Worm (Caenorhabditis elegans) whole organism, L2 larva: Measurements from ENCODE around the gene kle-2.

Experiments used
- C34F6.9 ChIP-seq: fragments of 150-350 bp; optimal IDR thresholded peaks from 2 replicates; lab custom pipeline; 2014; ENCODE audit warnings: missing biosample characterization, missing genetic modification characterization
- F13H6.1 ChIP-seq: sonication (generic microtip); optimal IDR thresholded peaks from 2 replicates; lab custom pipeline; 2016; ENCODE audit warnings: missing genetic modification characterization, missing compliant biosample characterization
- alr-1 ChIP-seq: fragments of 150-350 bp; optimal IDR thresholded peaks from 2 replicates; lab custom pipeline; 2014; ENCODE audit warnings: missing biosample characterization, missing genetic modification characterization
- ama-1 ChIP-seq: fragments of 150-350 bp; optimal IDR thresholded peaks from 2 replicates; lab custom pipeline; 2018; ENCODE audit warnings: inconsistent platforms
- ceh-82 ChIP-seq: fragments of 150-350 bp; optimal IDR thresholded peaks from 2 replicates; lab custom pipeline; 2014; ENCODE audit warnings: missing biosample characterization, missing genetic modification characterization
- crh-2 ChIP-seq: sonication (generic microtip); optimal IDR thresholded peaks from 2 replicates; lab custom pipeline; 2017; ENCODE audit warnings: missing biosample characterization, missing genetic modification characterization
- dmd-4 ChIP-seq: sonication (generic microtip); optimal IDR thresholded peaks from 2 replicates; lab custom pipeline; 2017; ENCODE audit warnings: missing biosample characterization, missing genetic modification characterization
- egl-27 ChIP-seq: sonication (generic microtip); optimal IDR thresholded peaks from 3 replicates; lab custom pipeline; 2017; ENCODE audit warnings: missing biosample characterization, missing genetic modification reagents, missing genetic modification characterization
- elt-3 ChIP-seq: sonication (generic microtip); optimal IDR thresholded peaks from 2 replicates; lab custom pipeline; 2017; ENCODE audit warnings: missing biosample characterization, missing genetic modification characterization
- fos-1 ChIP-seq: fragments of 150-350 bp; optimal IDR thresholded peaks from 2 replicates; lab custom pipeline; 2014; ENCODE audit warnings: missing biosample characterization, missing genetic modification characterization
- gmeb-1 ChIP-seq: fragments of 150-350 bp; optimal IDR thresholded peaks from 2 replicates; lab custom pipeline; 2014; ENCODE audit warnings: missing biosample characterization, missing genetic modification characterization
- lin-11 ChIP-seq: fragments of 150-350 bp; sonication (generic microtip); optimal IDR thresholded peaks from 2 replicates; lab custom pipeline; 2014; ENCODE audit warnings: missing biosample characterization, missing genetic modification characterization, inconsistent platforms, mixed read lengths
- lsy-2 ChIP-seq, 2 experiments: fragments of 150-350 bp in 1 of 2; sonication (generic microtip) in 1 of 2; optimal IDR thresholded peaks; 2 replicates each; lab custom pipeline; 2014 to 2017; ENCODE audit warnings: missing biosample characterization in 2 of 2, missing genetic modification characterization in 2 of 2
- mab-5 ChIP-seq: fragments of 150-350 bp; optimal IDR thresholded peaks from 2 replicates; lab custom pipeline; 2014; ENCODE audit warnings: missing biosample characterization, missing genetic modification characterization
- mdl-1 ChIP-seq, 2 experiments: fragments of 150-350 bp in 1 of 2; sonication (generic microtip) in 1 of 2; optimal IDR thresholded peaks; 2 replicates each; lab custom pipeline; 2017; ENCODE audit warnings: missing biosample characterization in 2 of 2, missing genetic modification characterization in 2 of 2
- nhr-10 ChIP-seq: sonication (generic microtip); optimal IDR thresholded peaks from 2 replicates; lab custom pipeline; 2017; ENCODE audit warnings: missing biosample characterization, missing genetic modification characterization
- nhr-11 ChIP-seq: fragments of 150-350 bp; optimal IDR thresholded peaks from 2 replicates; lab custom pipeline; 2014; ENCODE audit warnings: missing biosample characterization, missing genetic modification characterization
- nhr-12 ChIP-seq: fragments of 150-350 bp; optimal IDR thresholded peaks from 2 replicates; lab custom pipeline; 2014; ENCODE audit warnings: missing biosample characterization, missing genetic modification characterization
- nhr-129 ChIP-seq: fragments of 150-350 bp; optimal IDR thresholded peaks from 2 replicates; lab custom pipeline; 2014; ENCODE audit warnings: missing biosample characterization, missing genetic modification characterization
- nhr-21 ChIP-seq: fragments of 150-350 bp; optimal IDR thresholded peaks from 2 replicates; lab custom pipeline; 2014; ENCODE audit warnings: missing biosample characterization, missing genetic modification characterization
- nhr-237 ChIP-seq: fragments of 150-350 bp; optimal IDR thresholded peaks from 2 replicates; lab custom pipeline; 2014; ENCODE audit warnings: missing biosample characterization, missing genetic modification characterization
- nhr-25 ChIP-seq: fragments of 150-350 bp; sonication (generic microtip); optimal IDR thresholded peaks from 3 replicates; lab custom pipeline; 2014; ENCODE audit warnings: missing biosample characterization, missing genetic modification characterization
- sem-4 ChIP-seq: fragments of 150-350 bp; optimal IDR thresholded peaks from 2 replicates; lab custom pipeline; 2014; ENCODE audit warnings: missing biosample characterization, missing genetic modification reagents, missing genetic modification characterization
- sma-9 ChIP-seq, 2 experiments: fragments of 150-350 bp in 1 of 2; sonication (generic microtip) in 1 of 2; optimal IDR thresholded peaks; 2 replicates each; lab custom pipeline; 2014 to 2016; ENCODE audit warnings: missing genetic modification characterization in 2 of 2, mild to moderate bottlenecking in 1 of 2, missing biosample characterization in 1 of 2, missing compliant biosample characterization in 1 of 2, missing genetic modification reagents in 1 of 2, moderate library complexity in 1 of 2
- unc-55 ChIP-seq: fragments of 150-350 bp; sonication (generic microtip); optimal IDR thresholded peaks from 3 replicates; lab custom pipeline; 2014; ENCODE audit warnings: missing biosample characterization, missing genetic modification reagents, missing genetic modification characterization
- unc-62 ChIP-seq: fragments of 150-350 bp; optimal IDR thresholded peaks from 2 replicates; lab custom pipeline; 2014; ENCODE audit warnings: missing biosample characterization, missing genetic modification reagents, missing genetic modification characterization
- ztf-1 ChIP-seq: fragments of 200-800 bp; sonication (Bioruptor generic); conservative IDR thresholded peaks from 2 replicates; pipeline ENCODE4 v1.3.6; 2022; ENCODE audit warnings: missing genetic modification characterization, missing compliant biosample characterization

kle-2 gene

DNA sequence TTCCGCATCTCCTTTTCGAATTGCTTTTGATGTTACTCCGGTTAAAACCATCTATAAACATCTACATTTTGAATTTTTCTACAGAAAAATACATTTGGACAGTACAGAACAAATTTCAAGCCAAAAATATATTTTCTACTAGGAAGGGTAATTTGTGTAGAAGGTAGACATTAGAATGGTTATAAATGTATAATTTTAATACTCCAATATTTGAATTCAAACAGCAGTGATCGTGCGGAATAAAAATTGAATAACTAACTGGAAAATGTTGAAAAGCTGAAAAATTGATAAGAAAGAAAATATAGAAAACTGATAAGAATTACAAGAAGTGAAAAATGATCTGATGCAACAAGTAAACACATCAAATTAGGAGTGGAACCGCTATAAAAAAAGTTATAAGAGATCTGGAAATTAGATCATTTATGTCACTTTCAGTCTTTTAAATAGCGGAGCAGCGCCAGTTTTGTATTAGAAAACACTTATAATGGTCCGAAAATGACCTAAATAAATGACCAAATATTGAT lies 5.5 kb downstream of the kle-2 start, which contains the start of gene gsto-1:
gsto-1 (minus strand) TSS at position 51 of the 524 bp plus-strand sequence.
- TF ChIP-seq crh-2 (tag; lab: Kevin White, UChicago) (peak; percentile 8), fos-1 (tag; lab: Kevin White, UChicago) (peak; percentile 26), nhr-129 (tag; lab: Kevin White, UChicago) (peak; percentile 31), ceh-82 (tag; lab: Kevin White, UChicago) (no peak), gmeb-1 (tag; lab: Kevin White, UChicago) (peak; percentile 6)

DNA sequence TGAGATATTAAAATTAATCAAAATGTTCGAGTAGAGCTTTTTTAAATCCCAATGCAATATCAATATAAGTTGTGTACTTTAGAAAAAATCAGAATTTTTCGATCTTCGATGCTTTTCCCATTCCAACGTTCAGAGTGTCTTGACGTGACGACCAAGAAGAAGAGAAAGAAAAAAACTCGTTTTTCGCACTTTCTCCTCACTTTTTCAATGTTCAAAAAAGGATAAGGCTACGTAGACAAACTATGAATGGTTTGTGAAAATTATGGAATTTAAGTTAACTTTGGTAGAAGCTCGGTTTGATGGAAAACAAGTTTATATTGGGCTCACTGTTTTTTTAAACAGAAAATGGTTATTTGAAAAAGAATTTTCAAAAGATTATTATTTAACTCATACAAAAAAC lies 6.2 kb downstream of the kle-2 start:
- no peak for TF ChIP-seq nhr-21 (tag; lab: Kevin White, UChicago)
- TF ChIP-seq mab-5 (tag; lab: Kevin White, UChicago) = no peak
- no peak for TF ChIP-seq nhr-25 (tag; lab: Kevin White, UChicago)
- no peak for TF ChIP-seq nhr-10 (tag; lab: Kevin White, UChicago)
- no peak for TF ChIP-seq alr-1 (tag; lab: Kevin White, UChicago)
- TF ChIP-seq nhr-237 = no peak
- no peak for TF ChIP-seq sma-9 (GFP tag; optimal IDR thresholded peaks at IDR 0.05; lab: Kevin White, UChicago)
- no peak for TF ChIP-seq sma-9 (tag; optimal IDR thresholded peaks at IDR 0.05; lab: Kevin White, UChicago)
- TF ChIP-seq F13H6.1 (tag; lab: Kevin White, UChicago) = no peak
- TF ChIP-seq ceh-82 (tag; lab: Kevin White, UChicago) = no peak
- no peak for TF ChIP-seq ztf-1
- TF ChIP-seq fos-1 (tag; lab: Kevin White, UChicago) = no peak

DNA sequence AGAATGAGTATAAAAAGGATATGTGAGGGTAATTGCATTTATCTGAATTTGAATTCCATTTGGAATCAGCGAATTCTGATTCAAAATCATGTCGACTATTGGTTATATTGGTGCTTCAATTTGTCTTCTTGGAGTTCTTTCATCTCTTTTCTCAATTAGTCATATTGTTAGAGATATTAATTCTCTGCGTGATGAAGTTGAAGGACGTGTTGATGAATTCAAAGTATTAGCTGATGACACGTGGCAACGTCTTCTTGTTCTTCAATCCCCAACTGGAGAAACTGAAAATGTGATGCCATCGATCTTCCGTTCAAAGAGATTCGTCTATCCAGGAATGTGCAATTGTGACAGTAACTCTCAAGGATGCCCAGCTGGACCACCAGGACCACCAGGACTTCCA lies 7.3 kb downstream of the kle-2 start, which contains the start of gene col-90:
col-90 (plus strand) TSS at position 37 of the 400 bp plus-strand sequence.
- TF ChIP-seq ama-1 (lab: Kevin White, UChicago) (peak; percentile 59), unc-55 (no peak)

DNA sequence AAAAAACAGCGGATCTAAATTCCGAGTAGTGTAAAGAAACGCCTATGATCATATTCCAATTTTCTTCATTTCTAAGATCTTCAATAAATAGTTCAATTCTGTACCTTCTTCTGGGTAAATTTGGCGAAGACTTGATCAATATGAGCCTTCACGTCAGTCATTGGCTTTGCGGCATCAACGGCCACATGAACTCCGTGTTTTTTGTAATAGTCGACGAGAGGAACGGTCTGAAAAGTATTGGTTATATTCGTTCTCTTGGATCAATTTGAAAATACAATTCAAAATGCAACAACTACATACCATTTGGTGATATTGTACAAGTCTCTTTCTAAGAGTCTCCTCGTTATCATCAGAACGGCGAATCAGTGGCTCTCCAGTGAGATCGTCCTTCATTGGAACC lies 8.9 kb downstream of the kle-2 start:
- TF ChIP-seq nhr-25 (tag; lab: Kevin White, UChicago) (no peak), ama-1 (lab: Kevin White, UChicago) (peak; percentile 76), sem-4 (tag; lab: Kevin White, UChicago) (no peak)

DNA sequence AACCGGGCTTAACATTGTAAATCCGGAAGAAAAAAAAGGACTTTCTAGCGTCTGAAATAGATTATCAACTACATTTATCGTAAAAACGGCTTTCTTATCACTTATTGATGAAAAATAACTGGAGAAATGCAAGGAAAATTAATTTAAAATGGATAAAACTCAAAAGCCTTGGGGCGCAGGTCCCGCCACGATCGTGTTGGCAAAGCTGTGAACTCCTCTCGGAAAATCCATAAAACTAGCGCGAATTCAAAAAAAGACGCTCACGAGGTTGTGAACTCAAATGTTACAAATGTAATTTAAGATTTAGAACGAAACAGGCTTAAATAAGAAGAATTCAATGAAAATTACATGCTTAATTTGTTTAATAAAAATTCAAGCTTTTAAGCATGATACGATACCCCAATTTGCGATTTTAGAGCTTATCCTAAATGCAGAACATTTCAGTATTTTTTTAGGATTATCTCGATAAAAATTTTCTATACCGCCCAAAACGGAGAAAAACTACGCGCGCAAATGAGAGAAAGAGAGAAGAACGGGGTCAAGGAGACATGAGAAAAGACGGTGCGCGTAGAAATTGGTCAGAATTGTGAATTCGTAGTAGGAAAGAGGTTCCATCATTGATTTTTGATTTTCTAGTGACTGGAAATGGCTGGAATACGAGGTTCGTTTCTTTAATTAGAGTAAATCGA lies 10.7 kb downstream of the kle-2 start, which contains the start of gene C29E4.15:
C29E4.15 (plus strand) TSS at position 547 of the 689 bp plus-strand sequence.
- TF ChIP-seq nhr-129 (tag; lab: Kevin White, UChicago) (peak; percentile 6), dmd-4 (tag; lab: Kevin White, UChicago) (no peak), gmeb-1 (tag; lab: Kevin White, UChicago) (peak; percentile 60), mdl-1 (tag; optimal IDR thresholded peaks at IDR 0.05; lab: Kevin White, UChicago) (no peak), nhr-10 (tag; lab: Kevin White, UChicago) (no peak), unc-55 (peak; percentile 83), C34F6.9 (tag; lab: Kevin White, UChicago) (peak; percentile 63), fos-1 (tag; lab: Kevin White, UChicago) (no peak), F13H6.1 (tag; lab: Kevin White, UChicago) (peak; percentile 15), lsy-2 (tag; optimal IDR thresholded peaks at IDR 0.05; lab: Kevin White, UChicago) (peak; percentile 27 to 80), crh-2 (tag; lab: Kevin White, UChicago) (peak; percentile 87)

DNA sequence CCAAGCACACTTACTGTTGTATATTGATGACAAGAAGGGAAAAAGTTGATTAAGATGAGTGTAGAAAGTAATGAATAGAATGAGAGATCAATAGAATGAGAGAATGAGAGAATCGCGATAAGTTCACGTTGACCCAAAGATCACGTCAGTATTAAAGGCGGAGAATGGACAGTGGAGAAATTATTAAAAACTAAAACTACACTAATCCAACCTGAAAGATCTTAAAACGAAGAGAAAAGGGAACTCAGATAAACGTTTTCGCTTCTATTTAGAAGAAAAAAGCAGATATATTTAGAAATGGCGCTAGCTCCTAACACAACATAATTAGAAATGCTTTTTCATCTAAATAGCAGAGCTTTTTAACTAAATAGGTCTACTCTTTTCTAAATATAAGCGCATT lies 11.7 kb downstream of the kle-2 start, which contains the start of gene let-754:
let-754 (minus strand) TSS at position 101 of the 400 bp plus-strand sequence.
- TF ChIP-seq nhr-11 (tag; lab: Kevin White, UChicago) (no peak), elt-3 (tag; lab: Kevin White, UChicago) (no peak), egl-27 (tag; lab: Kevin White, UChicago) (no peak), nhr-25 (tag; lab: Kevin White, UChicago) (no peak), unc-62 (GFP tag; lab: Kevin White, UChicago) (no peak), lin-11 (tag; lab: Kevin White, UChicago) (no peak), C34F6.9 (tag; lab: Kevin White, UChicago) (no peak), nhr-12 (tag; lab: Kevin White, UChicago) (no peak), unc-55 (no peak), crh-2 (tag; lab: Kevin White, UChicago) (no peak), fos-1 (tag; lab: Kevin White, UChicago) (no peak)
- TF ChIP-seq, all 48 proteins: peak for 0
